Fruit fly (Drosophila melanogaster) whole organism, embryonic: Measurements from ENCODE around the gene CG31816.

Source experiments
- Ada2b ChIP-seq: fragments of 200-800 bp; sonication (Bioruptor generic); IDR thresholded peaks from 2 replicates; pipeline ENCODE4 v1.3.6; 2022; ENCODE audit warnings: missing biosample characterization, missing genetic modification characterization
- Atf-2 ChIP-seq: fragments of 200-800 bp; sonication (Bioruptor generic); optimal IDR thresholded peaks from 2 replicates; lab custom pipeline; 2016; ENCODE audit warnings: missing biosample characterization, missing genetic modification characterization
- Atf6 ChIP-seq: fragments of 200-800 bp; sonication (Bioruptor generic); IDR thresholded peaks from 2 replicates; pipeline ENCODE4 v1.3.6; 2022; ENCODE audit warnings: missing biosample characterization, missing genetic modification characterization
- Bdp1 ChIP-seq: fragments of 200-800 bp; sonication (Bioruptor generic); optimal IDR thresholded peaks from 3 replicates; lab custom pipeline; 2016; ENCODE audit warnings: missing biosample characterization, missing genetic modification characterization
- CG10267 ChIP-seq: fragments of 200-800 bp; sonication (Bioruptor generic); optimal IDR thresholded peaks from 2 replicates; lab custom pipeline; 2018; ENCODE audit warnings: missing biosample characterization, mild to moderate bottlenecking, missing genetic modification characterization, moderate library complexity
- CG10462 ChIP-seq: fragments of 200-800 bp; sonication (Bioruptor generic); optimal IDR thresholded peaks from 2 replicates; lab custom pipeline; 2016; ENCODE audit warnings: missing biosample characterization, missing genetic modification characterization
- CG10543 ChIP-seq: fragments of 200-800 bp; sonication (Bioruptor generic); optimal IDR thresholded peaks from 3 replicates; lab custom pipeline; 2017; ENCODE audit warnings: missing biosample characterization, mild to moderate bottlenecking, missing genetic modification characterization, moderate library complexity
- CG11247 ChIP-seq: fragments of 200-800 bp; sonication (Bioruptor generic); IDR thresholded peaks from 2 replicates; pipeline ENCODE4 v1.3.6; 2022; ENCODE audit warnings: missing biosample characterization, missing genetic modification characterization
- CG11723 ChIP-seq: fragments of 200-800 bp; sonication (Bioruptor generic); optimal IDR thresholded peaks from 2 replicates; lab custom pipeline; 2017; ENCODE audit warnings: missing biosample characterization, mild to moderate bottlenecking, missing genetic modification characterization
- CG12071 ChIP-seq: fragments of 200-800 bp; sonication (Bioruptor generic); optimal IDR thresholded peaks from 3 replicates; lab custom pipeline; 2018; ENCODE audit warnings: missing biosample characterization, mild to moderate bottlenecking, missing genetic modification characterization
- CG12391 ChIP-seq: fragments of 200-800 bp; sonication (Bioruptor generic); optimal IDR thresholded peaks from 3 replicates; lab custom pipeline; 2018; ENCODE audit warnings: missing biosample characterization, mild to moderate bottlenecking, missing genetic modification characterization, moderate library complexity
- CG14860 ChIP-seq: fragments of 200-800 bp; sonication (Bioruptor generic); IDR thresholded peaks from 3 replicates; pipeline ENCODE4 v1.3.6; 2022; ENCODE audit warnings: missing biosample characterization, missing genetic modification characterization; ENCODE audit not compliant: partially characterized antibody
- CG15601 ChIP-seq: fragments of 200-800 bp; sonication (Bioruptor generic); optimal IDR thresholded peaks from 3 replicates; lab custom pipeline; 2019; ENCODE audit warnings: missing biosample characterization, mild to moderate bottlenecking, missing genetic modification characterization, moderate library complexity
- CG16815 ChIP-seq: fragments of 200-800 bp; sonication (Bioruptor generic); optimal IDR thresholded peaks from 3 replicates; lab custom pipeline; 2017; ENCODE audit warnings: missing biosample characterization, mild to moderate bottlenecking, missing genetic modification characterization
- CG17912 ChIP-seq: fragments of 200-800 bp; sonication (Bioruptor generic); optimal IDR thresholded peaks from 2 replicates; lab custom pipeline; 2018; ENCODE audit warnings: missing biosample characterization, mild to moderate bottlenecking, missing genetic modification characterization
- CG18599 ChIP-seq: fragments of 200-800 bp; sonication (Bioruptor generic); optimal IDR thresholded peaks from 3 replicates; lab custom pipeline; 2017; ENCODE audit warnings: missing biosample characterization, missing genetic modification characterization, mild to moderate bottlenecking, moderate library complexity, missing genetic modification reagents
- CG2889 ChIP-seq: fragments of 200-800 bp; sonication (Bioruptor generic); IDR thresholded peaks from 3 replicates; pipeline ENCODE4 v1.3.6; 2022; ENCODE audit warnings: missing biosample characterization, missing genetic modification characterization
- CG34376 ChIP-seq: fragments of 200-800 bp; sonication (Bioruptor generic); optimal IDR thresholded peaks from 2 replicates; lab custom pipeline; 2018; ENCODE audit warnings: missing biosample characterization, mild to moderate bottlenecking, missing genetic modification characterization
- CG34422 ChIP-seq: fragments of 200-800 bp; sonication (Bioruptor generic); IDR thresholded peaks from 3 replicates; pipeline ENCODE4 v1.3.6; 2022; ENCODE audit warnings: missing biosample characterization, missing genetic modification characterization
- CG42726 ChIP-seq: fragments of 200-800 bp; sonication (Bioruptor generic); IDR thresholded peaks from 2 replicates; pipeline ENCODE4 v1.3.6; 2022; ENCODE audit warnings: missing biosample characterization, missing genetic modification characterization; ENCODE audit not compliant: partially characterized antibody
- CG4360 ChIP-seq: fragments of 200-800 bp; sonication (Bioruptor generic); IDR thresholded peaks from 2 replicates; pipeline ENCODE4 v1.3.6; 2022; ENCODE audit warnings: missing biosample characterization, missing genetic modification characterization
- CG4424 ChIP-seq: fragments of 200-800 bp; sonication (Bioruptor generic); optimal IDR thresholded peaks from 3 replicates; lab custom pipeline; 2016; ENCODE audit warnings: missing biosample characterization, missing genetic modification characterization
- CG6175 ChIP-seq: fragments of 200-800 bp; sonication (Bioruptor generic); IDR thresholded peaks from 3 replicates; pipeline ENCODE4 v1.3.6; 2022; ENCODE audit warnings: missing biosample characterization, missing genetic modification characterization
- CG8388 ChIP-seq: fragments of 200-800 bp; sonication (Bioruptor generic); optimal IDR thresholded peaks from 2 replicates; lab custom pipeline; 2019; ENCODE audit warnings: missing biosample characterization, mild to moderate bottlenecking, missing genetic modification characterization, moderate library complexity
- CHES-1-like ChIP-seq: fragments of 200-800 bp; sonication (Bioruptor generic); optimal IDR thresholded peaks from 2 replicates; lab custom pipeline; 2016; ENCODE audit warnings: missing biosample characterization, missing genetic modification characterization
- Camta ChIP-seq: fragments of 200-800 bp; sonication (Bioruptor generic); optimal IDR thresholded peaks from 2 replicates; lab custom pipeline; 2016; ENCODE audit warnings: missing biosample characterization, missing genetic modification characterization
- Dip3 ChIP-seq: fragments of 200-800 bp; sonication (Bioruptor generic); optimal IDR thresholded peaks from 3 replicates; lab custom pipeline; 2016; ENCODE audit warnings: missing biosample characterization, missing genetic modification characterization
- Drgx ChIP-seq: fragments of 200-800 bp; sonication (Bioruptor generic); IDR thresholded peaks from 2 replicates; pipeline ENCODE4 v1.3.6; 2022; ENCODE audit warnings: missing biosample characterization, missing genetic modification characterization
- HLH3B ChIP-seq: fragments of 200-800 bp; sonication (Bioruptor generic); IDR thresholded peaks from 2 replicates; pipeline ENCODE4 v1.3.6; 2022; ENCODE audit warnings: missing biosample characterization, missing genetic modification characterization
- HLH54F ChIP-seq: fragments of 200-800 bp; sonication (Bioruptor generic); optimal IDR thresholded peaks from 3 replicates; lab custom pipeline; 2016; ENCODE audit warnings: missing biosample characterization, missing genetic modification characterization
- Hey ChIP-seq: fragments of 200-800 bp; sonication (Bioruptor generic); optimal IDR thresholded peaks from 3 replicates; lab custom pipeline; 2018; ENCODE audit warnings: missing biosample characterization, mild to moderate bottlenecking, missing genetic modification characterization
- HmgZ ChIP-seq: fragments of 200-800 bp; sonication (Bioruptor generic); optimal IDR thresholded peaks from 2 replicates; lab custom pipeline; 2018; ENCODE audit warnings: missing biosample characterization, mild to moderate bottlenecking, missing genetic modification characterization
- Lpt ChIP-seq: fragments of >200 bp; optimal IDR thresholded peaks from 2 replicates; lab custom pipeline; 2018; ENCODE audit warnings: missing biosample characterization, missing genetic modification characterization
- NFAT ChIP-seq: fragments of 200-800 bp; sonication (Bioruptor generic); IDR thresholded peaks from 2 replicates; pipeline ENCODE4 v1.3.6; 2022; ENCODE audit warnings: missing biosample characterization, missing genetic modification characterization
- abd-A ChIP-seq: fragments of 200-800 bp; sonication (Bioruptor generic); optimal IDR thresholded peaks from 3 replicates; lab custom pipeline; 2019; ENCODE audit warnings: missing biosample characterization, mild to moderate bottlenecking, missing genetic modification characterization, moderate library complexity
- bab2 ChIP-seq: fragments of 200-800 bp; sonication (Bioruptor generic); optimal IDR thresholded peaks from 2 replicates; lab custom pipeline; 2016; ENCODE audit warnings: missing biosample characterization, missing genetic modification characterization
- bcd ChIP-seq: fragments of 200-800 bp; sonication (Bioruptor generic); optimal IDR thresholded peaks from 2 replicates; lab custom pipeline; 2017; ENCODE audit warnings: missing biosample characterization, mild to moderate bottlenecking, missing genetic modification characterization
- ewg ChIP-seq: fragments of 200-800 bp; sonication (Bioruptor generic); optimal IDR thresholded peaks from 3 replicates; lab custom pipeline; 2017; ENCODE audit warnings: mild to moderate bottlenecking, missing biosample characterization, missing genetic modification reagents, missing genetic modification characterization
- fd64A ChIP-seq: fragments of 200-800 bp; sonication (Bioruptor generic); optimal IDR thresholded peaks from 3 replicates; lab custom pipeline; 2018; ENCODE audit warnings: missing biosample characterization, mild to moderate bottlenecking, missing genetic modification characterization
- gcm ChIP-seq: fragments of 200-800 bp; sonication (Bioruptor generic); optimal IDR thresholded peaks from 2 replicates; lab custom pipeline; 2019; ENCODE audit warnings: missing biosample characterization, mild to moderate bottlenecking, missing genetic modification characterization, moderate library complexity
- gcm2 ChIP-seq: fragments of 200-800 bp; sonication (Bioruptor generic); optimal IDR thresholded peaks from 2 replicates; lab custom pipeline; 2016; ENCODE audit warnings: missing biosample characterization, missing genetic modification characterization
- grn ChIP-seq: fragments of 200-800 bp; sonication (Bioruptor generic); optimal IDR thresholded peaks from 3 replicates; lab custom pipeline; 2017; ENCODE audit warnings: missing biosample characterization, missing genetic modification characterization
- gsb ChIP-seq: fragments of 200-800 bp; sonication (Bioruptor generic); IDR thresholded peaks from 2 replicates; pipeline ENCODE4 v1.3.6; 2022; ENCODE audit warnings: missing biosample characterization, missing genetic modification characterization
- ind ChIP-seq: fragments of 200-800 bp; sonication (Bioruptor generic); optimal IDR thresholded peaks from 3 replicates; lab custom pipeline; 2016; ENCODE audit warnings: missing biosample characterization, missing genetic modification characterization
- mirr ChIP-seq: fragments of 200-800 bp; sonication (Bioruptor generic); optimal IDR thresholded peaks from 3 replicates; lab custom pipeline; 2018; ENCODE audit warnings: missing biosample characterization, mild to moderate bottlenecking, missing genetic modification characterization
- odd ChIP-seq: fragments of 200-800 bp; sonication (Bioruptor generic); optimal IDR thresholded peaks from 2 replicates; lab custom pipeline; 2017; ENCODE audit warnings: missing biosample characterization, mild to moderate bottlenecking, missing genetic modification characterization
- pfk ChIP-seq: fragments of 200-800 bp; sonication (Bioruptor generic); optimal IDR thresholded peaks from 2 replicates; lab custom pipeline; 2018; ENCODE audit warnings: missing biosample characterization, mild to moderate bottlenecking, missing genetic modification characterization, moderate library complexity
- repo ChIP-seq: fragments of 200-800 bp; sonication (Bioruptor generic); optimal IDR thresholded peaks from 2 replicates; lab custom pipeline; 2016; ENCODE audit warnings: missing biosample characterization, missing genetic modification characterization
- rib ChIP-seq: fragments of 200-800 bp; sonication (Bioruptor generic); IDR thresholded peaks from 2 replicates; pipeline ENCODE4 v1.3.6; 2022; ENCODE audit warnings: missing biosample characterization, missing genetic modification characterization
- stc ChIP-seq: fragments of 200-800 bp; sonication (Bioruptor generic); IDR thresholded peaks from 2 replicates; pipeline ENCODE4 v1.3.6; 2022; ENCODE audit warnings: missing biosample characterization, missing genetic modification characterization
- tap ChIP-seq: fragments of 200-800 bp; optimal IDR thresholded peaks from 3 replicates; lab custom pipeline; 2019; ENCODE audit warnings: missing biosample characterization, mild to moderate bottlenecking, missing genetic modification characterization, moderate library complexity
- yki ChIP-seq: fragments of >200 bp; optimal IDR thresholded peaks from 3 replicates; lab custom pipeline; 2018

CG31816 gene

DNA sequence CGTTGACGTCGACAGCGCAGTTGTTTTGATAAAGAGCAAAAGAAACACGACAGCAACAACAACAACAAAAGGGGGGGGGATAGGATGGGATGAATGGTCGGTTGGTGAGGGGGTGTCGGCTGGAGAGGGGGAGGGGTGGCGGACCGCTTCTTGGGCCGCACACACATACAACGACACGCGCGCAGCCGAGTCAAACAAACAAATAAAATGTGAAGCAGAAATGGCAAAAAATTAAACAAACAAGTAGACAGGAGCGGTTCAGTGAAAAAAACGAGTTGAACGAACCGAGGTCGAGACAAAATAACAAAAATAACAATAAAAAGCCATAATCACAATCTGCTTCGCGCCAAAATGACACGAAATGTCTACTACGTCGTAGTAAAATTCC lies 9.0 kb upstream of the CG31816 start (continued):
- TF ChIP-seq mirr (GFP tag; lab: Kevin White, UChicago) (peak; percentile 95), Atf6 (GFP tag; lab: Robert Waterston, UW) (no peak), CG12071 (GFP tag; lab: Kevin White, UChicago) (no peak), CG14860 (no peak), CG8388 (GFP tag; lab: Kevin White, UChicago) (no peak), CG34376 (GFP tag; lab: Kevin White, UChicago) (peak; percentile 52), pfk (GFP tag; lab: Kevin White, UChicago) (peak; percentile 34), grn (peak; percentile 15), Drgx (GFP tag; lab: Robert Waterston, UW) (no peak), CG10462 (GFP tag; lab: Kevin White, UChicago) (no peak), NFAT (GFP tag; lab: Robert Waterston, UW) (peak; percentile 38; the same call in 1 of the 2 replicates), CG11247 (GFP tag; lab: Robert Waterston, UW) (0 out of 2 replicates have a peak, but pooled peaks have one; percentile 2), CG42726 (GFP tag; lab: Robert Waterston, UW) (peak; percentile 76), repo (GFP tag; lab: Kevin White, UChicago) (no peak), bcd (GFP tag; lab: Kevin White, UChicago) (no peak), CG6175 (GFP tag; lab: Robert Waterston, UW) (no peak), rib (peak; percentile 93), Bdp1 (GFP tag; lab: Kevin White, UChicago) (no peak), fd64A (GFP tag; lab: Kevin White, UChicago) (peak; percentile 32), tap (tag; lab: Kevin White, UChicago) (no peak), CG17912 (GFP tag; lab: Kevin White, UChicago) (peak; percentile 18), HmgZ (peak; percentile 41), Lpt (no peak), CG15601 (no peak), HLH54F (GFP tag; lab: Kevin White, UChicago) (no peak), Dip3 (GFP tag; lab: Kevin White, UChicago) (no peak), Hey (tag; lab: Kevin White, UChicago) (peak; percentile 44), gcm (GFP tag; lab: Kevin White, UChicago) (no peak), CG34422 (0 out of 3 replicates have a peak, but pooled peaks have one; percentile 58), CG2889 (GFP tag; lab: Robert Waterston, UW) (no peak), CG11723 (GFP tag; lab: Kevin White, UChicago) (no peak), gcm2 (GFP tag; lab: Kevin White, UChicago) (no peak), gsb (GFP tag; lab: Robert Waterston, UW) (no peak; the same call in 1 of the 2 replicates), CHES-1-like (GFP tag; lab: Kevin White, UChicago) (no peak), ewg (GFP tag; lab: Kevin White, UChicago) (no peak), yki (lab: Kevin White, UChicago) (no peak), stc (GFP tag; lab: Robert Waterston, UW) (no peak; the same call in 1 of the 2 replicates), HLH3B (GFP tag; lab: Robert Waterston, UW) (no peak; the same call in 1 of the 2 replicates), CG10267 (tag; lab: Kevin White, UChicago) (no peak), CG12391 (no peak), abd-A (tag; lab: Kevin White, UChicago) (peak; percentile 86), Atf-2 (GFP tag; lab: Kevin White, UChicago) (no peak), CG18599 (peak; percentile 27), CG16815 (GFP tag; lab: Kevin White, UChicago) (no peak), Ada2b (no peak), odd (GFP tag; lab: Kevin White, UChicago) (no peak), CG4424 (GFP tag; lab: Kevin White, UChicago) (no peak), ind (GFP tag; lab: Kevin White, UChicago) (no peak), CG4360 (GFP tag; lab: Robert Waterston, UW) (peak; percentile 95), bab2 (no peak), CG10543 (GFP tag; lab: Kevin White, UChicago) (peak; percentile 85), Camta (no peak)
